Fruit fly (Drosophila melanogaster): ENCODE data around the gene GILT1.

The GILT1 gene

DNA sequence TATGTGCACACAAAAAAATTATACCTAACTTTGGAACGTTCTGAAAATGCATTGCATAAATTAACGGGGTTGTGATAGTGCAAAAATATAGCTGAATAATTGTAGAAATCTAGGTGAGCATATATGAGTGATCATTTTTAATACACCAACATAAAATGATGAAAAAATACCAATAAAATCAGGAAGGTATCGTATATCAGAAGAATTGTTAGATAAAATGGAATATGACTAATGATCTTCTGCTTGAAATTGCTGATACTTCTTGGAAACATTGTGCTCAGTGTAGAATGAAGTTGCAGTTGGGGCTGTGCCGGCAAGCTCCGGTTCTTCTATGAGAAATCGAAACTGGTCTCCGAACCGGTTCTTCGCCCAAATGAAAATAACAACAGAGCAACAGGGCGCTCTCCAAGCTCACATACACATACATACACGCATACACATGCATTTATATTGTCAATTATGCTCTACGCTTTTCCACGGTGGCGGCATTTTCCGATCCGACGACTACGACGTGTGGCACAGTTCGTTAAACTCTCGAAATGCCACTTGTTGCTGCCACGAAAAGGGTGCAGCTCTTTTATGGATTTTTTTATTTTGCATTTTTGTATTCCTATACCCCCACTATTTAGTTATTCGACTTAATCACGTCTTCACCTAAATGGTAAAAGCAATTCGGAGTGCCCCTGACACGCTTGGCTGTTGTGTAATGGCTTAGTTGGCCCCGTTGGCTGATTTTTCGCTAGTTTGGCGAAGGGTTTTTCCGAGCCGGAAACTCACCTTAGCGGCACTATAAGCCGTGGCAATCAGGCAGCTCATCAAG lies 550 bp downstream of the GILT1 start (continued):
- 0 out of 2 replicates have a peak, but pooled peaks have one; percentile 41 for TF ChIP-seq cas (GFP tag; IDR thresholded peaks at IDR 0.05)
- peak; percentile 75 for TF ChIP-seq CG3407 (GFP tag; optimal IDR thresholded peaks at IDR 0.05)
- peak; percentile 86 for TF ChIP-seq CG32767 (GFP tag; IDR thresholded peaks at IDR 0.05)
- peak; percentile 68 for TF ChIP-seq E2f2 (GFP tag; IDR thresholded peaks at IDR 0.05)
- TF ChIP-seq CG6654 (GFP tag; optimal IDR thresholded peaks at IDR 0.05) = peak; percentile 70
- TF ChIP-seq MBD-R2 (GFP tag; IDR thresholded peaks at IDR 0.05) = peak; percentile 48
- peak; percentile 69 for TF ChIP-seq CG17802 (tag; optimal IDR thresholded peaks at IDR 0.05)
- peak; percentile 72 for TF ChIP-seq CG1233 (GFP tag; optimal IDR thresholded peaks at IDR 0.05)
- TF ChIP-seq ems (GFP tag; optimal IDR thresholded peaks at IDR 0.05) = peak; percentile 73
- no peak for TF ChIP-seq pfk (GFP tag; optimal IDR thresholded peaks at IDR 0.05)
- TF ChIP-seq en (GFP tag; optimal IDR thresholded peaks at IDR 0.05) = peak; percentile 86
- TF ChIP-seq CG18599 (GFP tag; optimal IDR thresholded peaks at IDR 0.05) = peak; percentile 79
- peak; percentile 71; the same call in 1 of the 3 replicates for TF ChIP-seq CG11456 (GFP tag; IDR thresholded peaks at IDR 0.05)
- peak; percentile 80 for TF ChIP-seq CG12236 (GFP tag; optimal IDR thresholded peaks at IDR 0.05)
- TF ChIP-seq Spps (tag; optimal IDR thresholded peaks at IDR 0.05) = peak; percentile 78
- TF ChIP-seq Drgx (GFP tag; IDR thresholded peaks at IDR 0.05) = peak; percentile 81
- TF ChIP-seq aop (GFP tag; IDR thresholded peaks at IDR 0.05) = no peak
- TF ChIP-seq sens (GFP tag) = peak; percentile 99
- peak; percentile 94 for TF ChIP-seq CG10209 (GFP tag; optimal IDR thresholded peaks at IDR 0.05)
- TF ChIP-seq mam (GFP tag; optimal IDR thresholded peaks at IDR 0.05) = peak; percentile 86
- TF ChIP-seq wdn (GFP tag; IDR thresholded peaks at IDR 0.05) = peak; percentile 53; the same call in 1 of the 2 replicates
- TF ChIP-seq ase (GFP tag; IDR thresholded peaks at IDR 0.05) = peak; percentile 66
- TF ChIP-seq CG3838 (GFP tag; optimal IDR thresholded peaks at IDR 0.05) = peak; percentile 75
- TF ChIP-seq Poxn (GFP tag; IDR thresholded peaks at IDR 0.05) = peak; percentile 39; the same call in 1 of the 2 replicates
- peak; percentile 50 for TF ChIP-seq Ets97D (GFP tag; optimal IDR thresholded peaks at IDR 0.05)
- TF ChIP-seq CG2120 (GFP tag; optimal IDR thresholded peaks at IDR 0.05) = peak; percentile 92
- peak; percentile 71 for TF ChIP-seq CG17328 (GFP tag; IDR thresholded peaks at IDR 0.05)
- TF ChIP-seq Oaz (GFP tag; IDR thresholded peaks at IDR 0.05) = peak; percentile 60; the same call in 1 of the 2 replicates
- TF ChIP-seq CG8478 (optimal IDR thresholded peaks at IDR 0.05) = no peak
- no peak for TF ChIP-seq usp (GFP tag; optimal IDR thresholded peaks at IDR 0.05)
- TF ChIP-seq Fer1 (GFP tag; optimal IDR thresholded peaks at IDR 0.05) = peak; percentile 82
- TF ChIP-seq chn (GFP tag; optimal IDR thresholded peaks at IDR 0.05) = peak; percentile 91
- peak; percentile 42 for TF ChIP-seq CG7928 (GFP tag; optimal IDR thresholded peaks at IDR 0.05)
- TF ChIP-seq ara (GFP tag; IDR thresholded peaks at IDR 0.05) = peak; percentile 88
- peak; percentile 77 for TF ChIP-seq jing (GFP tag; optimal IDR thresholded peaks at IDR 0.05)
- TF ChIP-seq lola (GFP tag; optimal IDR thresholded peaks at IDR 0.05) = peak in 1 of 3 experiments; percentile 94
- TF ChIP-seq CG9609 (GFP tag; optimal IDR thresholded peaks at IDR 0.05) = peak; percentile 88
- TF ChIP-seq pros (GFP tag; optimal IDR thresholded peaks at IDR 0.05) = peak; percentile 33
- TF ChIP-seq sr (GFP tag; IDR thresholded peaks at IDR 0.05) = no peak
- peak; percentile 28 for TF ChIP-seq CG3995 (GFP tag; optimal IDR thresholded peaks at IDR 0.05)
- TF ChIP-seq CG7963 (GFP tag; IDR thresholded peaks at IDR 0.05; ENCODE audit: partially characterized antibody) = no peak
- TF ChIP-seq inv (GFP tag; IDR thresholded peaks at IDR 0.05; ENCODE audit: partially characterized antibody) = no peak
- peak; percentile 70 for TF ChIP-seq btn (GFP tag; optimal IDR thresholded peaks at IDR 0.05)
- TF ChIP-seq cg (GFP tag; optimal IDR thresholded peaks at IDR 0.05) = peak; percentile 76
- peak; percentile 74; the same call in 1 of the 2 replicates for TF ChIP-seq CG14014 (GFP tag; IDR thresholded peaks at IDR 0.05)
- peak; percentile 77 for TF ChIP-seq slp2 (GFP tag; optimal IDR thresholded peaks at IDR 0.05)
- peak; percentile 40; the same call in 1 of the 3 replicates for TF ChIP-seq CG2889 (GFP tag; IDR thresholded peaks at IDR 0.05)
- TF ChIP-seq tna (GFP tag; IDR thresholded peaks at IDR 0.05; ENCODE audit: partially characterized antibody) = no peak
- TF ChIP-seq trem (tag; optimal IDR thresholded peaks at IDR 0.05) = peak; percentile 88
- peak; percentile 31 for TF ChIP-seq emc (GFP tag; optimal IDR thresholded peaks at IDR 0.05)
